Worm (Caenorhabditis elegans) whole organism, L1 larva: ENCODE data around the gene sre-42.

ENCODE experiments used
- C34B4.2 ChIP-seq: sonication (generic microtip); optimal IDR thresholded peaks from 2 replicates; lab custom pipeline; 2017; ENCODE audit warnings: mild to moderate bottlenecking, missing genetic modification characterization, missing compliant biosample characterization
- Y116A8C.19 ChIP-seq: sonication (generic microtip); optimal IDR thresholded peaks from 2 replicates; lab custom pipeline; 2016; ENCODE audit warnings: missing compliant biosample characterization, missing genetic modification characterization, borderline replicate concordance
- aha-1 ChIP-seq: fragments of 150-350 bp; optimal IDR thresholded peaks from 2 replicates; lab custom pipeline; 2014; ENCODE audit warnings: missing biosample characterization, missing genetic modification characterization
- ama-1 ChIP-seq: fragments of 150-350 bp; optimal IDR thresholded peaks from 2 replicates; lab custom pipeline; 2014
- blmp-1 ChIP-seq: fragments of 150-350 bp; optimal IDR thresholded peaks from 2 replicates; lab custom pipeline; 2014; ENCODE audit warnings: missing biosample characterization, missing genetic modification characterization
- ceh-8 ChIP-seq: fragments of 200-800 bp; sonication (Bioruptor generic); optimal IDR thresholded peaks from 2 replicates; lab custom pipeline; 2018; ENCODE audit warnings: mild to moderate bottlenecking, missing genetic modification characterization, moderate library complexity, missing compliant biosample characterization
- ceh-82 ChIP-seq, 3 experiments: fragments of 150-350 bp in 1 of 3; sonication (generic microtip) in 2 of 3; optimal IDR thresholded peaks; 2 replicates each; lab custom pipeline; 2014 to 2017; ENCODE audit warnings: missing biosample characterization in 3 of 3, missing genetic modification characterization in 3 of 3
- dsc-1 ChIP-seq: sonication (generic microtip); optimal IDR thresholded peaks from 2 replicates; lab custom pipeline; 2016; ENCODE audit warnings: mild to moderate bottlenecking, missing genetic modification characterization, missing compliant biosample characterization
- efl-1 ChIP-seq, 4 experiments: fragments of 150-350 bp; optimal IDR thresholded peaks in 3 of 4; peaks in 1 of 4; 1 replicate in 1 of 4; 2 replicates in 3 of 4; lab custom pipeline; 2014; ENCODE audit warnings: missing biosample characterization in 2 of 4, missing genetic modification characterization in 2 of 4, missing genetic modification reagents in 2 of 4
- efl-3 ChIP-seq: fragments of 200-800 bp; sonication (Bioruptor generic); optimal IDR thresholded peaks from 2 replicates; lab custom pipeline; 2018; ENCODE audit warnings: mild to moderate bottlenecking, missing genetic modification characterization, missing compliant biosample characterization
- egl-13 ChIP-seq: sonication (generic microtip); optimal IDR thresholded peaks from 2 replicates; lab custom pipeline; 2016; ENCODE audit warnings: missing genotype, missing genetic modification reagents, missing genetic modification characterization, missing compliant biosample characterization
- egl-27 ChIP-seq, 2 experiments: fragments of 150-350 bp in 1 of 2; sonication (generic microtip); optimal IDR thresholded peaks; 3 replicates each; lab custom pipeline; 2017 to 2018; ENCODE audit warnings: missing biosample characterization in 2 of 2, missing genetic modification characterization in 2 of 2, missing genetic modification reagents in 2 of 2
- elt-2 ChIP-seq: sonication (generic microtip); optimal IDR thresholded peaks from 2 replicates; lab custom pipeline; 2016; ENCODE audit warnings: missing genetic modification characterization, mild to moderate bottlenecking, inconsistent platforms, missing compliant biosample characterization, missing genetic modification reagents
- fkh-10 ChIP-seq: sonication (generic microtip); optimal IDR thresholded peaks from 2 replicates; lab custom pipeline; 2017; ENCODE audit warnings: missing biosample characterization, missing genetic modification reagents, missing genetic modification characterization
- fkh-8 ChIP-seq: sonication (generic microtip); optimal IDR thresholded peaks from 2 replicates; lab custom pipeline; 2016; ENCODE audit warnings: mild to moderate bottlenecking, missing genetic modification characterization, missing compliant biosample characterization
- fos-1 ChIP-seq: fragments of 150-350 bp; optimal IDR thresholded peaks from 2 replicates; lab custom pipeline; 2014; ENCODE audit warnings: missing biosample characterization, missing genetic modification characterization
- grh-1 ChIP-seq: fragments of 200-800 bp; sonication (Bioruptor generic); IDR thresholded peaks from 2 replicates; pipeline ENCODE4 v1.3.6; 2022; ENCODE audit warnings: missing genetic modification reagents, missing genetic modification characterization, missing compliant biosample characterization
- hlh-4 ChIP-seq: sonication (generic microtip); optimal IDR thresholded peaks from 2 replicates; lab custom pipeline; 2016; ENCODE audit warnings: mild to moderate bottlenecking, missing genetic modification characterization, missing compliant biosample characterization
- irx-1 ChIP-seq: sonication (generic microtip); optimal IDR thresholded peaks from 2 replicates; lab custom pipeline; 2016; ENCODE audit warnings: missing genetic modification characterization, missing compliant biosample characterization
- lin-13 ChIP-seq: fragments of 150-350 bp; optimal IDR thresholded peaks from 2 replicates; lab custom pipeline; 2014; ENCODE audit warnings: missing biosample characterization, missing genetic modification reagents, missing genetic modification characterization
- lin-14 ChIP-seq: fragments of 200-800 bp; sonication (Bioruptor generic); optimal IDR thresholded peaks from 2 replicates; lab custom pipeline; 2018; ENCODE audit warnings: mild to moderate bottlenecking, missing genetic modification characterization, moderate library complexity, missing compliant biosample characterization
- lin-35 ChIP-seq, 2 experiments: fragments of 150-350 bp; optimal IDR thresholded peaks; 2 replicates each; lab custom pipeline; 2014; ENCODE audit warnings: missing biosample characterization in 2 of 2, missing genetic modification characterization in 2 of 2, missing genetic modification reagents in 2 of 2
- lsy-2 ChIP-seq, 2 experiments: fragments of 150-350 bp; optimal IDR thresholded peaks; 2 replicates each; lab custom pipeline; 2014; ENCODE audit warnings: missing biosample characterization in 2 of 2, missing genetic modification characterization in 2 of 2
- mdl-1 ChIP-seq, 2 experiments: fragments of 150-350 bp; optimal IDR thresholded peaks; 2 replicates each; lab custom pipeline; 2014 to 2017; ENCODE audit warnings: missing biosample characterization in 2 of 2, missing genetic modification characterization in 2 of 2, inconsistent platforms in 1 of 2
- nhr-11 ChIP-seq: fragments of 150-350 bp; optimal IDR thresholded peaks from 2 replicates; lab custom pipeline; 2014; ENCODE audit warnings: missing biosample characterization, missing genetic modification characterization
- nhr-19 ChIP-seq: fragments of 200-800 bp; sonication (Bioruptor generic); conservative IDR thresholded peaks from 2 replicates; pipeline ENCODE4 v1.3.6; 2022; ENCODE audit warnings: missing genetic modification characterization, missing compliant biosample characterization
- nhr-20 ChIP-seq: sonication (generic microtip); optimal IDR thresholded peaks from 2 replicates; lab custom pipeline; 2016; ENCODE audit warnings: mild to moderate bottlenecking, missing genetic modification characterization, missing compliant biosample characterization
- nhr-237 ChIP-seq: fragments of 150-350 bp; optimal IDR thresholded peaks from 2 replicates; lab custom pipeline; 2014; ENCODE audit warnings: missing biosample characterization, missing genetic modification characterization
- nhr-47 ChIP-seq: sonication (generic microtip); optimal IDR thresholded peaks from 2 replicates; lab custom pipeline; 2016; ENCODE audit warnings: mild to moderate bottlenecking, missing genetic modification characterization, moderate library complexity, missing compliant biosample characterization
- nhr-71 ChIP-seq: sonication (generic microtip); optimal IDR thresholded peaks from 2 replicates; lab custom pipeline; 2016; ENCODE audit warnings: mild to moderate bottlenecking, missing genetic modification characterization, moderate library complexity, missing compliant biosample characterization
- nhr-76 ChIP-seq: sonication (generic microtip); optimal IDR thresholded peaks from 2 replicates; lab custom pipeline; 2017; ENCODE audit warnings: missing biosample characterization, missing genetic modification characterization
- nhr-85 ChIP-seq: sonication (generic microtip); peaks from one replicate; lab custom pipeline; 2016; ENCODE audit warnings: missing genetic modification characterization, inconsistent platforms, missing compliant biosample characterization
- rnt-1 ChIP-seq: sonication (generic microtip); optimal IDR thresholded peaks from 2 replicates; lab custom pipeline; 2016; ENCODE audit warnings: mild to moderate bottlenecking, missing genetic modification characterization, moderate library complexity, missing compliant biosample characterization
- skn-1 ChIP-seq: fragments of 150-350 bp; optimal IDR thresholded peaks from 2 replicates; lab custom pipeline; 2014; ENCODE audit warnings: missing biosample characterization, missing genetic modification characterization
- snpc-4 ChIP-seq: fragments of 150-350 bp; optimal IDR thresholded peaks from 2 replicates; lab custom pipeline; 2014; ENCODE audit warnings: missing biosample characterization, missing genetic modification characterization
- snu-23 ChIP-seq: sonication (generic microtip); optimal IDR thresholded peaks from 2 replicates; lab custom pipeline; 2016; ENCODE audit warnings: missing genetic modification characterization, missing compliant biosample characterization
- sox-4 ChIP-seq: sonication (generic microtip); optimal IDR thresholded peaks from 2 replicates; lab custom pipeline; 2016; ENCODE audit warnings: missing genetic modification characterization, missing compliant biosample characterization
- swsn-7 ChIP-seq: sonication (generic microtip); optimal IDR thresholded peaks from 2 replicates; lab custom pipeline; 2016; ENCODE audit warnings: missing genetic modification characterization, missing compliant biosample characterization
- tbx-2 ChIP-seq: sonication (generic microtip); optimal IDR thresholded peaks from 2 replicates; lab custom pipeline; 2016; ENCODE audit warnings: missing genetic modification characterization, missing compliant biosample characterization
- unc-130 ChIP-seq: fragments of 150-350 bp; optimal IDR thresholded peaks from 2 replicates; lab custom pipeline; 2017; ENCODE audit warnings: missing biosample characterization, missing genetic modification characterization, inconsistent platforms
- unc-62 ChIP-seq: fragments of 150-350 bp; optimal IDR thresholded peaks from 2 replicates; lab custom pipeline; 2014; ENCODE audit warnings: missing biosample characterization, missing genetic modification reagents, missing genetic modification characterization
- unc-86 ChIP-seq: sonication (generic microtip); optimal IDR thresholded peaks from 2 replicates; lab custom pipeline; 2016; ENCODE audit warnings: missing genetic modification characterization, missing compliant biosample characterization
- unc-98 ChIP-seq: fragments of 200-800 bp; sonication (Bioruptor generic); IDR thresholded peaks from 2 replicates; pipeline ENCODE4 v1.3.6; 2022; ENCODE audit warnings: missing genetic modification characterization, missing compliant biosample characterization
- vab-15 ChIP-seq: sonication (generic microtip); optimal IDR thresholded peaks from 2 replicates; lab custom pipeline; 2017; ENCODE audit warnings: missing genotype, mild to moderate bottlenecking, missing genetic modification characterization, missing compliant biosample characterization
- zip-4 ChIP-seq: fragments of 200-800 bp; sonication (Bioruptor generic); optimal IDR thresholded peaks from 2 replicates; lab custom pipeline; 2018; ENCODE audit warnings: mild to moderate bottlenecking, missing genetic modification characterization, moderate library complexity, missing compliant biosample characterization
- ztf-11 ChIP-seq, 2 experiments: sonication (generic microtip); optimal IDR thresholded peaks; 2 replicates each; lab custom pipeline; 2016 to 2017; ENCODE audit warnings: missing genetic modification characterization in 2 of 2, missing biosample characterization in 1 of 2, missing compliant biosample characterization in 1 of 2

sre-42 gene

DNA sequence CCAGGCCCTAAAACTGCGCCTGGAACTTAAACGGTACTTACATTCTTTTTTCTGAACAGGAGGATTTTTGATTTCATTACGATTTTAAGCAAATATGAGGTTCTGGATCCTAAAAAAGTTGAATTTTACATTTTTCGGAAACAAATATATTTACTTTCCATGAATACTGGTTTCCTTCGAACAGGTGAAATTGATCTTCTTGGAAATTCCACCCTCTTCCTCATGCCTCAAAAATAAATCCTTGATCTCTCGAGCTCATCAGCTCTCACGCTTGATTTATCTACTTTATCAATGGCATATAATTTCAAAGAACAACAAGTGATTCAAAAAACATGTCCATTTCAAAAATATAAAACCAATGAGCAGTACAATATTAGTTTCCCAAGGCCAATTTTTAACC is 806 bp upstream of the sre-42 start:
- no peak for TF ChIP-seq ztf-11 (tag; optimal IDR thresholded peaks at IDR 0.05; lab: Kevin White, UChicago)
- no peak for TF ChIP-seq grh-1 (GFP tag; lab: Robert Waterston, UW)
- TF ChIP-seq ceh-82 (tag; optimal IDR thresholded peaks at IDR 0.05; lab: Kevin White, UChicago), result no peak
- no peak for TF ChIP-seq nhr-76
- peak; percentile 41 for TF ChIP-seq nhr-71
- peak; percentile 10 for TF ChIP-seq nhr-85 (tag; lab: Kevin White, UChicago)
- no peak for TF ChIP-seq nhr-237 (tag; lab: Kevin White, UChicago)
- TF ChIP-seq zip-4 (GFP tag; lab: Kevin White, UChicago), result no peak
- TF ChIP-seq blmp-1 (tag; lab: Kevin White, UChicago), result no peak
- no peak for TF ChIP-seq efl-3 (GFP tag; lab: Kevin White, UChicago)
- TF ChIP-seq ceh-8 (GFP tag; lab: Kevin White, UChicago), result no peak
- TF ChIP-seq Y116A8C.19 (tag; lab: Kevin White, UChicago), result no peak
- TF ChIP-seq aha-1, result no peak
- no peak for TF ChIP-seq rnt-1 (tag; lab: Kevin White, UChicago)
- TF ChIP-seq irx-1 (tag; lab: Kevin White, UChicago), result no peak
- TF ChIP-seq nhr-20 (tag; lab: Kevin White, UChicago), result no peak
- TF ChIP-seq unc-98, result no peak
- peak; percentile 5 for TF ChIP-seq sox-4 (tag; lab: Kevin White, UChicago)
- no peak for TF ChIP-seq C34B4.2 (tag; lab: Kevin White, UChicago)
- no peak for TF ChIP-seq ama-1 (lab: Kevin White, UChicago)
- TF ChIP-seq fkh-8 (tag; lab: Kevin White, UChicago), result peak; percentile 36
- peak; percentile 100 for TF ChIP-seq hlh-4 (tag; lab: Kevin White, UChicago)
- TF ChIP-seq nhr-47 (tag; lab: Kevin White, UChicago), result peak; percentile 25
- TF ChIP-seq egl-27 (tag; optimal IDR thresholded peaks at IDR 0.05; lab: Kevin White, UChicago), result no peak
- TF ChIP-seq lsy-2 (tag; optimal IDR thresholded peaks at IDR 0.05; lab: Kevin White, UChicago), result no peak
- no peak for TF ChIP-seq skn-1 (tag; lab: Kevin White, UChicago)
- TF ChIP-seq vab-15 (tag; lab: Kevin White, UChicago), result no peak
- TF ChIP-seq unc-62 (GFP tag; lab: Kevin White, UChicago), result no peak
- TF ChIP-seq elt-2 (tag; lab: Kevin White, UChicago), result no peak

DNA sequence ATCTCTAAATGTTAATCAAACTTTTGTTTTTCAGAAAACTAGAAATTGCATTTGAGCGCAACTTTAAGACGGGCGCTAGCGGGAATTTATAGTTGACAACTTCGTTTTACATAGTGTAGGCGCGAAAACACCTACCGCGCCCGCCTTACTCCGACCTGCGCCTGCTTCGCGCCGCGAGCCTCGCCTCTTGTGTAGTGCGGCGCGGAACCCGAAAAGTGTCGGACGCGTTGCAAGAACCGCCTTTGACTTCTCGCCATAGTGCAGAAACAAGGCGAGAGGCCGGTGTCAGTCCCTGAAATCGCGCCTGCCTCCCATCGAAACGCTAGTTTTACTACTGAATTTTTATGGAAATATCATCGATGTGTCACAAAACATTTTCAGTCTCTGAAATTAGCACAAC is 866 bp downstream of the sre-42 start:
- peak; percentile 53 for TF ChIP-seq snpc-4 (tag; lab: Kevin White, UChicago)
- TF ChIP-seq nhr-85 (tag; lab: Kevin White, UChicago), result peak; percentile 41
- TF ChIP-seq lsy-2 (tag; optimal IDR thresholded peaks at IDR 0.05; lab: Kevin White, UChicago), result no peak
- no peak for TF ChIP-seq mdl-1 (tag; optimal IDR thresholded peaks at IDR 0.05; lab: Kevin White, UChicago)
- no peak for TF ChIP-seq snu-23 (GFP tag; lab: Kevin White, UChicago)
- TF ChIP-seq nhr-71, result no peak
- TF ChIP-seq unc-130, result no peak
- TF ChIP-seq fos-1 (tag; lab: Kevin White, UChicago), result no peak
- TF ChIP-seq unc-98, result no peak
- TF ChIP-seq nhr-11 (tag; lab: Kevin White, UChicago), result no peak

DNA sequence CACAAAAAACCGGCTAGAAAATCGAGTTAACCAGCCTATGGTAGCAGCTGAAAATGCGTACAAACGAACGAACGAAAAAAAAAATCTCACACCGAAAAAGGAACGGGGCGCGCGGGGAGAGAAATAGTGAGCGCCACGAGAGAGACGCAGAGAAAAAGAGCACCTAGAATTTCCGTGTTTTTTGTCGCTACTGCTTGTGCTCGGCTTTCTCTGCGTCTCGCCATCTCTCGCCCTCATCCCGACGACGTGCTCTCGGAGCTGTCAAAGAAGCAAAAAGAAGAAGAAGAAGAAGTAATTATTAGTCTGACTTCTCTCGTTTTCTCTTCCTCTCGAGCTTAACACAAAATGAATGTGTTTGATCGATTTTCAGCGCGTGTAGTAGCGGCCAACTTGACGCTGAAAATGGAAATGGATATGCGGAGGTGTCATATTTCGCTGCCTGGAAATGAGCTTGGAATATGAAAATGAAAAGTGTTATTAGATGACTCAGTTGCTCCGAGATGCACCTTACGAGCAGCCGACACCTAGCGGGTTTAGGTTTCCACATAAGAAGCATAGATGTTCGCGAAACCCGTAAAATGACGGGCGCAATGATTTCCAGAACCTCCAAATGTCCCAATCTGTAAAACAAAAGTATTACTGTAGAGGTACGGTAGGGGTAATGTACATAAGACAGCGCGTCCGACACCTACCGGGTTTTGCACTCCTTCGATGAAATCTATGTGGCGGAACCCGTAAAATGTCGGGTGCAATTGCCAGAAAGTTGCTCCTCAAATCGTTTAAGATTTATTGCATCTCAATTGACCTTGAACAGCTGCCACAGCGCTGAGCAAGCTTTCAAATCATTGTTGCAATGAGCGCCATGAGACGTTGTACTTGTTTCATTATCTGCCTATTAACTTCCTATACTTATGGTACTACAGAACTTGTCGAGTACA is 3.8 kb downstream of the sre-42 start, which contains the start of gene btb-14:
Gene btb-14 (plus strand): TSS at position 839 of the 938 bp plus-strand sequence.
- TF ChIP-seq snu-23 (GFP tag; lab: Kevin White, UChicago) (peak; percentile 5), swsn-7 (tag; lab: Kevin White, UChicago) (peak; percentile 34), nhr-20 (tag; lab: Kevin White, UChicago) (no peak), lin-14 (GFP tag; lab: Kevin White, UChicago) (peak; percentile 85), unc-86 (peak; percentile 68), egl-27 (tag; optimal IDR thresholded peaks at IDR 0.05; lab: Kevin White, UChicago) (no peak), tbx-2 (tag; lab: Kevin White, UChicago) (peak; percentile 30), lin-35 (GFP tag; optimal IDR thresholded peaks at IDR 0.05; lab: Kevin White, UChicago) (peak in 1 of 2 experiments; percentile 30), ceh-82 (tag; optimal IDR thresholded peaks at IDR 0.05; lab: Kevin White, UChicago) (peak in 1 of 3 experiments; percentile 56), efl-1 (optimal IDR thresholded peaks at IDR 0.05; lab: Kevin White, UChicago) (peak; percentile 36 to 37), efl-1 (GFP tag; optimal IDR thresholded peaks at IDR 0.05 in 1 of 2; lab: Kevin White, UChicago) (peak in 1 of 2 experiments; percentile 53), lsy-2 (tag; optimal IDR thresholded peaks at IDR 0.05; lab: Kevin White, UChicago) (peak; percentile 0 to 12), dsc-1 (tag; lab: Kevin White, UChicago) (peak; percentile 35), nhr-19 (peak; percentile 35), lin-13 (GFP tag; lab: Kevin White, UChicago) (peak; percentile 59), rnt-1 (tag; lab: Kevin White, UChicago) (peak; percentile 77), egl-13 (peak; percentile 72), fkh-10 (GFP tag; lab: Kevin White, UChicago) (peak; percentile 14), hlh-4 (tag; lab: Kevin White, UChicago) (no peak), nhr-71 (peak; percentile 48), nhr-85 (tag; lab: Kevin White, UChicago) (peak; percentile 8), nhr-47 (tag; lab: Kevin White, UChicago) (peak; percentile 69)
